Worm (Caenorhabditis elegans) whole organism, L2 larva: ENCODE measurements around the gene gcy-1.

Source experiments
- ama-1 ChIP-seq: fragments of 150-350 bp; optimal IDR thresholded peaks from 2 replicates; lab custom pipeline; 2018; ENCODE audit warnings: inconsistent platforms
- snpc-4 ChIP-seq: fragments of 150-350 bp; optimal IDR thresholded peaks from 2 replicates; lab custom pipeline; 2014; ENCODE audit warnings: missing biosample characterization, missing genetic modification characterization

DNA sequence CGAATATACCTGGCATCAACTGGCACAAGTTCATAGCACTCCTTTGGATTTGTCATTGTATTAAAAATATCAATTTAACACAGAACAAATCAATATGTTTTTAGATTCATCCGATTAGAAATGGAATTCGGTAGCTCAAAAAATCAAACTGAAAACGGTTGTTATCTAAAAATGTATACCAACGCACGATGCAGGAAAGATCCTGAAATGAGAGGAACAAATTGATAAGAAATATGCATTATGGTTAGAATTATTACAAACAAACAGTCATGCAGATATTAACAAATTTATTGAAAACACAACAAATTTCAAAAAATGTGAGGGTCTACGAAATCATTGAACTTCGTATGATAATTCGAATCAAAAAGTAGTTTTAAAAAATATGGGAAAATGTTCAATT lies 46.7 kb downstream of the gcy-1 start, which contains the start of gene T19H5.6:
- TF ChIP-seq ama-1 (lab: Kevin White, UChicago) (no peak), snpc-4 (no peak)
